Worm (Caenorhabditis elegans) whole organism, young adult: ENCODE measurements around the gene cyp-31A2.

Experiments
- B0035.1 ChIP-seq: sonication (generic microtip); optimal IDR thresholded peaks from 2 replicates; lab custom pipeline; 2016; ENCODE audit warnings: missing genetic modification characterization, mild to moderate bottlenecking, missing compliant biosample characterization, missing genotype, missing genetic modification reagents
- B0261.1 ChIP-seq: sonication (generic microtip); optimal IDR thresholded peaks from 2 replicates; lab custom pipeline; 2016; ENCODE audit warnings: mild to moderate bottlenecking, missing genetic modification characterization, moderate library complexity, missing compliant biosample characterization
- C17E4.6 ChIP-seq: fragments of 200-800 bp; sonication (Bioruptor generic); IDR thresholded peaks from 2 replicates; pipeline ENCODE4 v1.3.6; 2022; ENCODE audit warnings: missing genetic modification reagents, missing genetic modification characterization, missing compliant biosample characterization
- F10E7.11 ChIP-seq: sonication (generic microtip); optimal IDR thresholded peaks from 2 replicates; lab custom pipeline; 2017; ENCODE audit warnings: mild to moderate bottlenecking, missing genetic modification characterization, moderate library complexity, missing compliant biosample characterization
- K12H6.12 ChIP-seq: fragments of 200-800 bp; sonication (Bioruptor generic); optimal IDR thresholded peaks from 2 replicates; lab custom pipeline; 2018; ENCODE audit warnings: mild to moderate bottlenecking, missing genetic modification characterization, missing compliant biosample characterization
- T07F8.4 ChIP-seq: sonication (generic microtip); optimal IDR thresholded peaks from 2 replicates; lab custom pipeline; 2016; ENCODE audit warnings: mild to moderate bottlenecking, missing genetic modification characterization, moderate library complexity, missing compliant biosample characterization
- Y53F4B.3 ChIP-seq: fragments of 200-800 bp; sonication (Bioruptor generic); IDR thresholded peaks from 2 replicates; pipeline ENCODE4 v1.3.6; 2022; ENCODE audit warnings: missing genetic modification reagents, missing genetic modification characterization, missing compliant biosample characterization
- Y56A3A.18 ChIP-seq: fragments of 200-800 bp; sonication (Bioruptor generic); IDR thresholded peaks from 2 replicates; pipeline ENCODE4 v1.3.6; 2022; ENCODE audit warnings: missing genetic modification reagents, missing genetic modification characterization, missing compliant biosample characterization
- Y95B8A.8 ChIP-seq: fragments of 200-800 bp; sonication (Bioruptor generic); IDR thresholded peaks from 2 replicates; pipeline ENCODE4 v1.3.6; 2022; ENCODE audit warnings: missing genetic modification reagents, missing genetic modification characterization, missing compliant biosample characterization
- attf-5 ChIP-seq: fragments of 200-800 bp; sonication (Bioruptor generic); optimal IDR thresholded peaks from 2 replicates; lab custom pipeline; 2018; ENCODE audit warnings: mild to moderate bottlenecking, missing genetic modification characterization, missing compliant biosample characterization
- attf-6 ChIP-seq: fragments of 200-800 bp; sonication (Bioruptor generic); IDR thresholded peaks from 2 replicates; pipeline ENCODE4 v1.3.6; 2022; ENCODE audit warnings: missing genetic modification reagents, missing genetic modification characterization, missing compliant biosample characterization
- bed-1 ChIP-seq: fragments of 200-800 bp; sonication (Bioruptor generic); IDR thresholded peaks from 2 replicates; pipeline ENCODE4 v1.3.6; 2022; ENCODE audit warnings: missing genetic modification reagents, missing genetic modification characterization, missing compliant biosample characterization
- cebp-1 ChIP-seq, 2 experiments: fragments of 200-800 bp in 1 of 2; sonication (Bioruptor generic) in 1 of 2; sonication (generic microtip) in 1 of 2; IDR thresholded peaks in 1 of 2; optimal IDR thresholded peaks in 1 of 2; 2 replicates each; pipeline versions ENCODE4 v1.3.6 to Lab custom; 2017 to 2022; ENCODE audit warnings: missing compliant biosample characterization in 2 of 2, missing genetic modification characterization in 2 of 2, mild to moderate bottlenecking in 1 of 2, missing genetic modification reagents in 1 of 2, moderate library complexity in 1 of 2
- ceh-100 ChIP-seq: fragments of 200-800 bp; sonication (Bioruptor generic); IDR thresholded peaks from 2 replicates; pipeline ENCODE4 v1.3.6; 2022; ENCODE audit warnings: missing genetic modification reagents, missing genetic modification characterization, missing compliant biosample characterization
- ceh-40 ChIP-seq: fragments of 200-800 bp; sonication (Bioruptor generic); IDR thresholded peaks from 2 replicates; pipeline ENCODE4 v1.3.6; 2022; ENCODE audit warnings: missing genetic modification characterization, missing compliant biosample characterization
- die-1 ChIP-seq: sonication (generic microtip); optimal IDR thresholded peaks from 2 replicates; lab custom pipeline; 2016; ENCODE audit warnings: missing genotype, mild to moderate bottlenecking, missing genetic modification characterization, missing compliant biosample characterization
- dpl-1 ChIP-seq: fragments of 150-350 bp; optimal IDR thresholded peaks from 2 replicates; lab custom pipeline; 2014; ENCODE audit warnings: missing biosample characterization, missing genetic modification reagents, missing genetic modification characterization
- hmg-20 ChIP-seq: fragments of 200-800 bp; sonication (Bioruptor generic); IDR thresholded peaks from 2 replicates; pipeline ENCODE4 v1.3.6; 2022; ENCODE audit warnings: missing genetic modification reagents, missing genetic modification characterization, missing compliant biosample characterization
- lag-1 ChIP-seq: fragments of 200-800 bp; sonication (Bioruptor generic); IDR thresholded peaks from 2 replicates; pipeline ENCODE4 v1.3.6; 2022; ENCODE audit warnings: missing genetic modification reagents, missing genetic modification characterization, missing compliant biosample characterization
- let-607 ChIP-seq, 2 experiments: fragments of 200-800 bp in 1 of 2; sonication (Bioruptor generic) in 1 of 2; sonication (generic microtip) in 1 of 2; optimal IDR thresholded peaks; 2 replicates each; lab custom pipeline; 2016 to 2018; ENCODE audit warnings: mild to moderate bottlenecking in 2 of 2, missing compliant biosample characterization in 2 of 2, missing genetic modification characterization in 2 of 2, moderate library complexity in 2 of 2, missing genotype in 1 of 2
- madf-10 ChIP-seq: sonication (generic microtip); optimal IDR thresholded peaks from 2 replicates; lab custom pipeline; 2016; ENCODE audit warnings: mild to moderate bottlenecking, missing genetic modification characterization, missing compliant biosample characterization
- madf-3 ChIP-seq: fragments of 200-800 bp; sonication (Bioruptor generic); IDR thresholded peaks from 2 replicates; pipeline ENCODE4 v1.3.6; 2022; ENCODE audit warnings: missing genetic modification reagents, missing genetic modification characterization, missing compliant biosample characterization
- mxl-1 ChIP-seq: sonication (generic microtip); optimal IDR thresholded peaks from 2 replicates; lab custom pipeline; 2016; ENCODE audit warnings: missing genetic modification characterization, missing compliant biosample characterization
- nfya-2 ChIP-seq: fragments of 200-800 bp; sonication (Bioruptor generic); IDR thresholded peaks from 2 replicates; pipeline ENCODE4 v1.3.6; 2022; ENCODE audit warnings: missing genetic modification reagents, missing genetic modification characterization, missing compliant biosample characterization
- nfyb-1 ChIP-seq: fragments of 200-800 bp; sonication (Bioruptor generic); IDR thresholded peaks from 2 replicates; pipeline ENCODE4 v1.3.6; 2022; ENCODE audit warnings: missing genetic modification reagents, missing genetic modification characterization, missing compliant biosample characterization
- nhr-120 ChIP-seq: fragments of 200-800 bp; sonication (Bioruptor generic); IDR thresholded peaks from 2 replicates; pipeline ENCODE4 v1.3.6; 2022; ENCODE audit warnings: missing genetic modification characterization, missing compliant biosample characterization
- nhr-90 ChIP-seq: sonication (generic microtip); optimal IDR thresholded peaks from 2 replicates; lab custom pipeline; 2016; ENCODE audit warnings: missing genotype, mild to moderate bottlenecking, missing genetic modification characterization, missing compliant biosample characterization
- pbrm-1 ChIP-seq: fragments of 200-800 bp; sonication (Bioruptor generic); IDR thresholded peaks from 2 replicates; pipeline ENCODE4 v1.3.6; 2022; ENCODE audit warnings: missing genetic modification reagents, missing genetic modification characterization, missing compliant biosample characterization
- pha-4 ChIP-seq: fragments of 150-350 bp; sonication (generic microtip); optimal IDR thresholded peaks from 2 replicates; lab custom pipeline; 2014; ENCODE audit warnings: missing biosample characterization, missing genetic modification reagents, missing genetic modification characterization
- rcor-1 ChIP-seq: fragments of 200-800 bp; sonication (Bioruptor generic); IDR thresholded peaks from 2 replicates; pipeline ENCODE4 v1.3.6; 2022; ENCODE audit warnings: missing genetic modification reagents, missing genetic modification characterization, missing compliant biosample characterization
- sea-2 ChIP-seq: fragments of 200-800 bp; sonication (Bioruptor generic); IDR thresholded peaks from 2 replicates; pipeline ENCODE4 v1.3.6; 2022; ENCODE audit warnings: missing genetic modification characterization, missing compliant biosample characterization
- tbx-9 ChIP-seq: sonication (generic microtip); optimal IDR thresholded peaks from 2 replicates; lab custom pipeline; 2016; ENCODE audit warnings: borderline replicate concordance, missing genetic modification characterization, inconsistent platforms, missing compliant biosample characterization
- tlf-1 ChIP-seq: fragments of 200-800 bp; sonication (Bioruptor generic); optimal IDR thresholded peaks from 2 replicates; lab custom pipeline; 2018; ENCODE audit warnings: mild to moderate bottlenecking, missing genetic modification characterization, missing compliant biosample characterization
- ztf-26 ChIP-seq: sonication (generic microtip); optimal IDR thresholded peaks from 2 replicates; lab custom pipeline; 2017; ENCODE audit warnings: missing genetic modification characterization, missing compliant biosample characterization
- ztf-3 ChIP-seq: fragments of 200-800 bp; sonication (Bioruptor generic); optimal IDR thresholded peaks from 2 replicates; lab custom pipeline; 2018; ENCODE audit warnings: mild to moderate bottlenecking, missing genetic modification characterization, missing compliant biosample characterization

cyp-31A2 gene

ce11 chrIV:11424830-11425229 lies 21.1 kb downstream of the cyp-31A2 start, which contains the start of gene F22B3.8:
F22B3.8 (minus strand) TSS chrIV:11424930.
- TF ChIP-seq nfyb-1 (GFP tag; lab: Robert Waterston, UW) (no peak), tlf-1 (GFP tag; lab: Kevin White, UChicago) (no peak), pbrm-1 (GFP tag; lab: Robert Waterston, UW) (no peak), ceh-100 (GFP tag; lab: Robert Waterston, UW) (no peak), T07F8.4 (tag; lab: Kevin White, UChicago) (no peak), madf-3 (GFP tag; lab: Robert Waterston, UW) (no peak), B0035.1 (tag; lab: Kevin White, UChicago) (no peak), cebp-1 (GFP tag; IDR thresholded peaks at IDR 0.05; lab: Robert Waterston, UW) (no peak), cebp-1 (tag; optimal IDR thresholded peaks at IDR 0.05; lab: Kevin White, UChicago) (no peak), bed-1 (no peak), hmg-20 (no peak), B0261.1 (no peak), Y53F4B.3 (GFP tag; lab: Robert Waterston, UW) (no peak), Y95B8A.8 (no peak), die-1 (tag; lab: Kevin White, UChicago) (no peak), mxl-1 (tag; lab: Kevin White, UChicago) (no peak), F10E7.11 (tag; lab: Kevin White, UChicago) (no peak), sea-2 (GFP tag; lab: Robert Waterston, UW) (no peak)

ce11 chrIV:11425442-11425841 lies 21.7 kb downstream of the cyp-31A2 start, which contains the start of gene kin-4:
kin-4 (plus strand) TSS chrIV:11425742.
- TF ChIP-seq attf-6 (GFP tag; lab: Robert Waterston, UW) (no peak), nfya-2 (GFP tag; lab: Robert Waterston, UW) (no peak), nhr-90 (tag; lab: Kevin White, UChicago) (no peak), ceh-40 (GFP tag; lab: Robert Waterston, UW) (no peak), Y56A3A.18 (no peak), lag-1 (GFP tag; lab: Robert Waterston, UW) (no peak), rcor-1 (GFP tag; lab: Robert Waterston, UW) (no peak), ztf-3 (no peak), pha-4 (tag; lab: Kevin White, UChicago) (no peak), C17E4.6 (GFP tag; lab: Robert Waterston, UW) (no peak), nhr-120 (GFP tag; lab: Robert Waterston, UW) (no peak), let-607 (tag; optimal IDR thresholded peaks at IDR 0.05; lab: Kevin White, UChicago) (no peak)

- TF ChIP-seq nhr-90 (tag; lab: Kevin White, UChicago) (no peak), rcor-1 (GFP tag; lab: Robert Waterston, UW) (no peak), madf-10 (tag; lab: Kevin White, UChicago) (no peak), dpl-1 (no peak), K12H6.12 (tag; lab: Kevin White, UChicago) (no peak), ztf-26 (tag; lab: Kevin White, UChicago) (no peak), B0261.1 (no peak), tbx-9 (tag; lab: Kevin White, UChicago) (no peak), attf-5 (GFP tag; lab: Kevin White, UChicago) (no peak), tlf-1 (GFP tag; lab: Kevin White, UChicago) (no peak)
Measured at ce11 chrIV:11431448-11431847, 27.7 kb downstream of the cyp-31A2 start.
